Worm (Caenorhabditis elegans): Measurements from ENCODE around the gene droe-8.
"Not testable (repeated sequence)": the region's sequence is repeated elsewhere in the genome, so short reads cannot be mapped to it uniquely, and the experiment has no call there.

DNA sequence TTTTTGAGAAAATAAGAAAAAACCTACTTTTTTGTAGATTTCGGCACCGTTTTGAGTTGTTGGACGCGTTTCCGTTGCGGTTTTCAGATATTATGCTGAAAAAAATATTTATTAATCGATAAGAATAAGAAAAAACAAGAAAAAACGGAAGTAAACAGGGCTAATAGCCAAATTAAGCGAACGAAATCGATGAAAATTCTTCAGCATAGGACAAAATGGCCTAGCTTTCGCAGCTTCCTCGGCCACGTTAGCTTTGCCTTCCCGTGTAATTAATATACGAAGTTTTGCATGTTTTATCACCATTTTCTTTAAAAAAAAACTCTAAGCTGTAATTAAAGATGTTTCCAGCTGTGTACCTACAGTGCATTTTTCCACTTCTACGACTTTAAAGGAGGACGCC lies 30.1 kb upstream of the droe-8 start, which contains the start of gene ZC190.10:
- TF ChIP-seq nhr-76, lsy-12, elt-1, egl-27 (tag; optimal IDR thresholded peaks at IDR 0.05): not testable (repeated sequence)

All from whole organism, L3 larva.